Fruit fly (Drosophila melanogaster) whole organism, embryonic: ENCODE measurements around the gene Bdp1.
A peak's percentile ranks its signal among the peaks of the same experiment; 100 is the strongest.

Experiments
- Asciz ChIP-seq: fragments of 200-800 bp; sonication (Bioruptor generic); optimal IDR thresholded peaks from 2 replicates; lab custom pipeline; 2017; ENCODE audit warnings: missing biosample characterization, mild to moderate bottlenecking, missing genetic modification characterization, missing genetic modification reagents
- Awh ChIP-seq: fragments of 200-800 bp; sonication (Bioruptor generic); IDR thresholded peaks from 2 replicates; pipeline ENCODE4, ENCODE4 v1.3.6; 2022; ENCODE audit warnings: missing biosample characterization, missing genetic modification characterization
- B-H1 ChIP-seq: fragments of 200-800 bp; sonication (Bioruptor generic); IDR thresholded peaks from 3 replicates; pipeline ENCODE4 v1.3.6; 2022; ENCODE audit warnings: missing biosample characterization, missing genetic modification characterization
- Bdp1 ChIP-seq: fragments of 200-800 bp; sonication (Bioruptor generic); optimal IDR thresholded peaks from 3 replicates; lab custom pipeline; 2016; ENCODE audit warnings: missing biosample characterization, missing genetic modification characterization
- CG10979 ChIP-seq: fragments of 200-800 bp; sonication (Bioruptor generic); optimal IDR thresholded peaks from 2 replicates; lab custom pipeline; 2018; ENCODE audit warnings: missing biosample characterization, mild to moderate bottlenecking, missing genetic modification characterization, moderate library complexity
- CG11560 ChIP-seq: fragments of 200-800 bp; sonication (Bioruptor generic); IDR thresholded peaks from 3 replicates; pipeline ENCODE4 v1.3.6; 2022; ENCODE audit warnings: missing biosample characterization, missing genetic modification characterization
- CG13287 ChIP-seq: fragments of 200-800 bp; sonication (Bioruptor generic); IDR thresholded peaks from 2 replicates; pipeline ENCODE4 v1.3.6; 2022; ENCODE audit warnings: missing biosample characterization, missing genetic modification characterization; ENCODE audit not compliant: partially characterized antibody
- CG14014 ChIP-seq: fragments of 200-800 bp; sonication (Bioruptor generic); IDR thresholded peaks from 2 replicates; pipeline ENCODE4 v1.3.6; 2022; ENCODE audit warnings: missing biosample characterization, missing genetic modification characterization
- CG17186 ChIP-seq: fragments of 200-800 bp; sonication (Bioruptor generic); optimal IDR thresholded peaks from 3 replicates; lab custom pipeline; 2017; ENCODE audit warnings: missing biosample characterization, missing genetic modification reagents, missing genetic modification characterization
- CG17361 ChIP-seq: fragments of 200-800 bp; sonication (Bioruptor generic); IDR thresholded peaks from 3 replicates; pipeline ENCODE4 v1.3.6; 2022; ENCODE audit warnings: missing biosample characterization, missing genetic modification characterization
- CG2199 ChIP-seq: fragments of 200-800 bp; sonication (Bioruptor generic); IDR thresholded peaks from 3 replicates; pipeline ENCODE4 v1.3.6; 2022; ENCODE audit warnings: missing biosample characterization, missing genetic modification characterization
- CG30403 ChIP-seq: fragments of 200-800 bp; sonication (Bioruptor generic); optimal IDR thresholded peaks from 3 replicates; lab custom pipeline; 2016; ENCODE audit warnings: missing biosample characterization, missing genetic modification characterization
- CG4617 ChIP-seq: fragments of 200-800 bp; sonication (Bioruptor generic); optimal IDR thresholded peaks from 3 replicates; lab custom pipeline; 2016; ENCODE audit warnings: missing biosample characterization, missing genetic modification characterization, borderline replicate concordance
- CG5180 ChIP-seq: fragments of 200-800 bp; sonication (Bioruptor generic); optimal IDR thresholded peaks from 3 replicates; lab custom pipeline; 2017; ENCODE audit warnings: missing biosample characterization, missing genetic modification characterization, mild to moderate bottlenecking, moderate library complexity, missing genetic modification reagents
- CG7839 ChIP-seq: fragments of 200-800 bp; sonication (Bioruptor generic); optimal IDR thresholded peaks from 3 replicates; lab custom pipeline; 2018; ENCODE audit warnings: missing biosample characterization, mild to moderate bottlenecking, missing genetic modification characterization, moderate library complexity
- CG8089 ChIP-seq: fragments of 200-800 bp; sonication (Bioruptor generic); optimal IDR thresholded peaks from 3 replicates; lab custom pipeline; 2016; ENCODE audit warnings: missing biosample characterization, missing genetic modification characterization
- CG8359 ChIP-seq: fragments of 200-800 bp; sonication (Bioruptor generic); optimal IDR thresholded peaks from 2 replicates; lab custom pipeline; 2017; ENCODE audit warnings: missing biosample characterization, mild to moderate bottlenecking, missing genetic modification characterization, borderline replicate concordance
- CG9932 ChIP-seq: fragments of 200-800 bp; sonication (Bioruptor generic); IDR thresholded peaks from 2 replicates; pipeline ENCODE4 v1.3.6; 2022; ENCODE audit warnings: missing biosample characterization, missing genetic modification characterization
- CHES-1-like ChIP-seq: fragments of 200-800 bp; sonication (Bioruptor generic); optimal IDR thresholded peaks from 2 replicates; lab custom pipeline; 2016; ENCODE audit warnings: missing biosample characterization, missing genetic modification characterization
- CrebB ChIP-seq: fragments of 200-800 bp; sonication (Bioruptor generic); optimal IDR thresholded peaks from 3 replicates; lab custom pipeline; 2018; ENCODE audit warnings: missing biosample characterization, mild to moderate bottlenecking, missing genetic modification characterization
- E2f1 ChIP-seq: fragments of 200-800 bp; sonication (Bioruptor generic); IDR thresholded peaks from 2 replicates; pipeline ENCODE4 v1.3.6; 2022; ENCODE audit warnings: missing biosample characterization, missing genetic modification characterization
- ERR ChIP-seq: fragments of 200-800 bp; sonication (Bioruptor generic); optimal IDR thresholded peaks from 2 replicates; lab custom pipeline; 2016; ENCODE audit warnings: missing biosample characterization, missing genetic modification characterization
- Elba2 ChIP-seq: fragments of 200-800 bp; sonication (Bioruptor generic); optimal IDR thresholded peaks from 3 replicates; lab custom pipeline; 2016; ENCODE audit warnings: missing biosample characterization, missing genetic modification characterization
- H15 ChIP-seq: fragments of 200-800 bp; sonication (Bioruptor generic); IDR thresholded peaks from 3 replicates; pipeline ENCODE4 v1.3.6; 2022; ENCODE audit warnings: missing biosample characterization, missing genetic modification characterization
- Mad ChIP-seq: fragments of 200-800 bp; sonication (Bioruptor generic); optimal IDR thresholded peaks from 2 replicates; lab custom pipeline; 2016; ENCODE audit warnings: missing biosample characterization, missing genetic modification characterization
- Mes4 ChIP-seq: fragments of 200-800 bp; sonication (Bioruptor generic); optimal IDR thresholded peaks from 2 replicates; lab custom pipeline; 2016; ENCODE audit warnings: missing biosample characterization, missing genetic modification characterization
- NFAT ChIP-seq: fragments of 200-800 bp; sonication (Bioruptor generic); IDR thresholded peaks from 2 replicates; pipeline ENCODE4 v1.3.6; 2022; ENCODE audit warnings: missing biosample characterization, missing genetic modification characterization
- Oli ChIP-seq: fragments of 200-800 bp; sonication (Bioruptor generic); optimal IDR thresholded peaks from 2 replicates; lab custom pipeline; 2018; ENCODE audit warnings: missing biosample characterization, mild to moderate bottlenecking, missing genetic modification characterization, moderate library complexity
- Optix ChIP-seq: fragments of 200-800 bp; sonication (Bioruptor generic); IDR thresholded peaks from 3 replicates; pipeline ENCODE4 v1.3.6; 2022; ENCODE audit warnings: missing biosample characterization, missing genetic modification characterization
- Sox102F ChIP-seq: fragments of 200-800 bp; sonication (Bioruptor generic); optimal IDR thresholded peaks from 2 replicates; lab custom pipeline; 2018; ENCODE audit warnings: missing biosample characterization, mild to moderate bottlenecking, missing genetic modification characterization, moderate library complexity
- Spps ChIP-seq: fragments of 200-800 bp; sonication (Bioruptor generic); optimal IDR thresholded peaks from 2 replicates; lab custom pipeline; 2018; ENCODE audit warnings: missing biosample characterization, mild to moderate bottlenecking, missing genetic modification characterization
- Sry-δ ChIP-seq: fragments of 200-800 bp; sonication (Bioruptor generic); optimal IDR thresholded peaks from 2 replicates; lab custom pipeline; 2016; ENCODE audit warnings: missing biosample characterization, missing genetic modification characterization
- Tbp ChIP-seq: fragments of >200 bp; optimal IDR thresholded peaks from 2 replicates; lab custom pipeline; 2018; ENCODE audit warnings: missing biosample characterization, missing genetic modification characterization
- bbx ChIP-seq: fragments of 200-800 bp; sonication (Bioruptor generic); IDR thresholded peaks from 2 replicates; pipeline ENCODE4 v1.3.6; 2022; ENCODE audit warnings: missing biosample characterization, missing genetic modification characterization; ENCODE audit not compliant: partially characterized antibody
- br ChIP-seq: fragments of >200 bp; optimal IDR thresholded peaks from 2 replicates; lab custom pipeline; 2017
- chn ChIP-seq: fragments of 200-800 bp; sonication (Bioruptor generic); optimal IDR thresholded peaks from 2 replicates; lab custom pipeline; 2016; ENCODE audit warnings: missing biosample characterization, missing genetic modification characterization
- dm ChIP-seq: fragments of 200-800 bp; sonication (Bioruptor generic); optimal IDR thresholded peaks from 3 replicates; lab custom pipeline; 2016; ENCODE audit warnings: missing biosample characterization, missing genetic modification characterization
- emc ChIP-seq: fragments of 200-800 bp; sonication (Bioruptor generic); optimal IDR thresholded peaks from 2 replicates; lab custom pipeline; 2016; ENCODE audit warnings: missing biosample characterization, missing genetic modification characterization
- gcm2 ChIP-seq: fragments of 200-800 bp; sonication (Bioruptor generic); optimal IDR thresholded peaks from 2 replicates; lab custom pipeline; 2016; ENCODE audit warnings: missing biosample characterization, missing genetic modification characterization
- gro ChIP-seq: fragments of 200-800 bp; sonication (Bioruptor generic); optimal IDR thresholded peaks from 2 replicates; lab custom pipeline; 2016; ENCODE audit warnings: missing biosample characterization, missing genetic modification characterization
- h ChIP-seq: fragments of >200 bp; optimal IDR thresholded peaks from 2 replicates; lab custom pipeline; 2017
- her ChIP-seq: fragments of 200-800 bp; sonication (Bioruptor generic); optimal IDR thresholded peaks from 2 replicates; lab custom pipeline; 2016; ENCODE audit warnings: missing biosample characterization, missing genetic modification characterization
- hth ChIP-seq: fragments of >200 bp; optimal IDR thresholded peaks from 2 replicates; lab custom pipeline; 2017; ENCODE audit warnings: inconsistent platforms
- jigr1 ChIP-seq: fragments of 200-800 bp; sonication (Bioruptor generic); IDR thresholded peaks from 3 replicates; pipeline ENCODE4 v1.3.6; 2022; ENCODE audit warnings: missing biosample characterization, missing genetic modification characterization
- kah ChIP-seq: fragments of 200-800 bp; sonication (Bioruptor generic); optimal IDR thresholded peaks from 2 replicates; lab custom pipeline; 2018; ENCODE audit warnings: missing biosample characterization, mild to moderate bottlenecking, missing genetic modification characterization
- lbe ChIP-seq: fragments of 200-800 bp; sonication (Bioruptor generic); optimal IDR thresholded peaks from 2 replicates; lab custom pipeline; 2016; ENCODE audit warnings: missing biosample characterization, mild to moderate bottlenecking, missing genetic modification characterization
- pnt ChIP-seq: fragments of 200-800 bp; sonication (Bioruptor generic); optimal IDR thresholded peaks from 3 replicates; lab custom pipeline; 2016; ENCODE audit warnings: missing biosample characterization, missing genetic modification characterization
- tx ChIP-seq: fragments of 200-800 bp; sonication (Bioruptor generic); optimal IDR thresholded peaks from 2 replicates; lab custom pipeline; 2016; ENCODE audit warnings: missing biosample characterization, missing genetic modification characterization
- vfl ChIP-seq: fragments of 200-800 bp; sonication (Bioruptor generic); optimal IDR thresholded peaks from 2 replicates; lab custom pipeline; 2016; ENCODE audit warnings: missing biosample characterization, missing genetic modification characterization
- wdn ChIP-seq: fragments of 200-800 bp; sonication (Bioruptor generic); IDR thresholded peaks from 2 replicates; pipeline ENCODE4 v1.3.6; 2022; ENCODE audit warnings: missing biosample characterization, missing genetic modification characterization
- zen2 ChIP-seq: fragments of 200-800 bp; sonication (Bioruptor generic); IDR thresholded peaks from 3 replicates; pipeline ENCODE4 v1.3.6; 2022; ENCODE audit warnings: missing biosample characterization, missing genetic modification characterization; ENCODE audit not compliant: partially characterized antibody

The Bdp1 gene

DNA sequence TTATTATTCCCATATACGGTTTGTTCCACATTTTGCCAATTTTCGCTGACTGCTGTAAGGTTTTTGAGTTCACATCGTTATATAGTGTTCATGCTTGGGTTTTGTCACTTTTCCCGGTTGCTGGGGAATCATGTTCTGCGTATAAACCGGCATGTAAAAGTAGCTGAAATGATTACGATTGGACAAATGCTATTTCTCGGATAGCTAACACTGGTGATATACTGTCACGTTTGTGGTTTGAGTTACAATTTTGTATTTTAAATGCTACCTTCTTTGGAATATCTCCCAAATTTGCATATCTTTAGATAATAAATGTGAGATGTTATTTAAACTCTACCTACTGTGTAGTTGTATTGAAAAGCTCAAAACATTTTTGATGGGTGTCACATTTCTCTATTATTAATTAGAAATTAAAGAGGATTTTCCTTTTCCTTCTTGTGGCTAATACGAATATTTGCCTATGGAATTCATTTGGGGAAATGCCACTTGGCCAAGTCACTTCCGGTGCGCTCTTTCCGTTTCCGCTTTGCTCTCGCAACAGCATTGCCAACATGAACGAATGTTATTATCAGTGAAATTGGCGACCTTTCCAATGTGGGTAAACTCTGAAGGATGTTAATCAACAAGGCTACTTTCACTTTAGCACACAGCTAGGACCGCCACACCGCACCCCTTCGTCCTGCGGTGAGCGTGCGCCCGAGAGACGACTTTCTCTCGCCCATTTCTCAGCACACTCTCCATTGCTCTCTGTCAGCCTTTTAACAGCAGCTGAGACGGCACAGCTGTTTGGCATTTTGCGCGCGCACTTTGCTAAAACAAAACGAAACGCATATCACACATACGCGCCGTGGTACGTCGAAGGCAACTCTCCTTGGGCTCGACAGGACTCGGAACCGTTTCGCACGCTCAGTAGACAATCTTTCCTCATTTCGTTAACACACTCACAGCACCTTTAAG, 41.1 kb upstream of the Bdp1 start, which contains the start of the genes CG16956, CG42784 and CG43850 (continued):
- TF ChIP-seq CG17186: no peak
- TF ChIP-seq her (GFP tag; lab: Kevin White, UChicago): peak; percentile 42
- no peak for TF ChIP-seq Optix (GFP tag; lab: Robert Waterston, UW)
- no peak for TF ChIP-seq br (lab: Kevin White, UChicago)
- no peak for TF ChIP-seq Bdp1 (GFP tag; lab: Kevin White, UChicago)
- TF ChIP-seq emc: no peak
- no peak for TF ChIP-seq CG2199 (GFP tag; lab: Robert Waterston, UW)
- no peak for TF ChIP-seq tx (GFP tag; lab: Kevin White, UChicago)
- TF ChIP-seq hth: no peak
- TF ChIP-seq Sox102F: peak; percentile 18
- TF ChIP-seq CG4617 (GFP tag; lab: Kevin White, UChicago): no peak
- peak; percentile 23 for TF ChIP-seq CG13287 (GFP tag; lab: Robert Waterston, UW)
- no peak for TF ChIP-seq Spps (tag; lab: Kevin White, UChicago)
- TF ChIP-seq Sry-δ: no peak
- TF ChIP-seq Mad (GFP tag; lab: Kevin White, UChicago): peak; percentile 35
- TF ChIP-seq Oli (tag; lab: Kevin White, UChicago): peak; percentile 6
- no peak for TF ChIP-seq chn (GFP tag; lab: Kevin White, UChicago)
- no peak for TF ChIP-seq wdn (GFP tag; lab: Robert Waterston, UW)
- no peak for TF ChIP-seq Tbp (GFP tag; lab: Kevin White, UChicago)
- TF ChIP-seq CG7839: peak; percentile 56
- TF ChIP-seq vfl (GFP tag; lab: Kevin White, UChicago): no peak
- TF ChIP-seq CG9932 (GFP tag; lab: Robert Waterston, UW): no peak
- no peak for TF ChIP-seq zen2 (GFP tag; lab: Robert Waterston, UW)
- no peak for TF ChIP-seq lbe (GFP tag; lab: Kevin White, UChicago)
- no peak for TF ChIP-seq CG30403 (GFP tag; lab: Kevin White, UChicago)
- no peak for TF ChIP-seq CG8359
- peak; percentile 85 for TF ChIP-seq CrebB (tag; lab: Kevin White, UChicago)
- no peak for TF ChIP-seq CG11560 (tag; lab: Robert Waterston, UW)
- TF ChIP-seq jigr1: no peak
- TF ChIP-seq B-H1 (GFP tag; lab: Robert Waterston, UW): no peak
- TF ChIP-seq gcm2 (GFP tag; lab: Kevin White, UChicago): no peak
- peak; percentile 49 for TF ChIP-seq kah (GFP tag; lab: Kevin White, UChicago)
- peak; percentile 13 for TF ChIP-seq CG8089 (GFP tag; lab: Kevin White, UChicago)
- no peak for TF ChIP-seq CG10979 (tag; lab: Kevin White, UChicago)
- TF ChIP-seq dm (GFP tag; lab: Kevin White, UChicago): no peak
- peak; percentile 68 for TF ChIP-seq Asciz (GFP tag; lab: Kevin White, UChicago)
- TF ChIP-seq CG14014 (GFP tag; lab: Robert Waterston, UW): no peak
- no peak for TF ChIP-seq CHES-1-like (GFP tag; lab: Kevin White, UChicago)
- TF ChIP-seq gro (GFP tag; lab: Kevin White, UChicago): peak; percentile 5
- no peak for TF ChIP-seq bbx (GFP tag; lab: Robert Waterston, UW)
- TF ChIP-seq H15 (GFP tag; lab: Robert Waterston, UW): no peak
- no peak for TF ChIP-seq ERR (GFP tag; lab: Kevin White, UChicago)
- TF ChIP-seq E2f1 (GFP tag; lab: Robert Waterston, UW): no peak
- no peak for TF ChIP-seq h (lab: Kevin White, UChicago)
- TF ChIP-seq CG5180 (GFP tag; lab: Kevin White, UChicago): peak; percentile 51
- TF ChIP-seq pnt (GFP tag; lab: Kevin White, UChicago): no peak
- TF ChIP-seq Awh (GFP tag; lab: Robert Waterston, UW): no peak
- peak; percentile 33; the same call in 1 of the 2 replicates for TF ChIP-seq NFAT (GFP tag; lab: Robert Waterston, UW)
- TF ChIP-seq Mes4 (GFP tag; lab: Kevin White, UChicago): peak; percentile 23
- no peak for TF ChIP-seq CG17361 (GFP tag; lab: Robert Waterston, UW)
- no peak for TF ChIP-seq Elba2
